Worm (Caenorhabditis elegans): ENCODE measurements around the gene sfxn-1.4.

The sfxn-1.4 gene

ce11 chrII:11724362-11724761 is 43.3 kb upstream of the sfxn-1.4 start (continued):
- TF ChIP-seq hlh-4 (tag; optimal IDR thresholded peaks at IDR 0.05): no peak
- no peak for TF ChIP-seq snpc-4 (tag; optimal IDR thresholded peaks at IDR 0.05)
- no peak for TF ChIP-seq sup-37 (GFP tag; optimal IDR thresholded peaks at IDR 0.05)
- TF ChIP-seq zag-1 (tag; optimal IDR thresholded peaks at IDR 0.05): no peak
- TF ChIP-seq ceh-88 (GFP tag; IDR thresholded peaks at IDR 0.05): no peak
- TF ChIP-seq unc-98 (GFP tag; IDR thresholded peaks at IDR 0.05): no peak
- no peak for TF ChIP-seq isw-1 (GFP tag; IDR thresholded peaks at IDR 0.05)
- no peak for TF ChIP-seq unc-86 (tag; optimal IDR thresholded peaks at IDR 0.05)

- TF ChIP-seq unc-98 (GFP tag; IDR thresholded peaks at IDR 0.05) (no peak), egl-27 (tag; optimal IDR thresholded peaks at IDR 0.05) (no peak), blmp-1 (tag; optimal IDR thresholded peaks at IDR 0.05) (no peak), dsc-1 (tag; optimal IDR thresholded peaks at IDR 0.05) (peak; percentile 40)
These were observed 42.9 kb upstream of the sfxn-1.4 start, which contains the start of gene ldh-1 for ce11 chrII:11723904-11724303. TSS of gene ldh-1 (plus strand) at chrII:11724204.

- no peak for TF ChIP-seq mab-9 (GFP tag; IDR thresholded peaks at IDR 0.05)
- TF ChIP-seq pag-3 (tag; optimal IDR thresholded peaks at IDR 0.05; ENCODE audit: borderline replicate concordance, insufficient read depth): no peak
- TF ChIP-seq fkh-8 (tag; optimal IDR thresholded peaks at IDR 0.05): peak; percentile 90
- TF ChIP-seq Y116A8C.19 (tag; optimal IDR thresholded peaks at IDR 0.05; ENCODE audit: borderline replicate concordance): no peak
- peak; percentile 11 for TF ChIP-seq nhr-71 (tag; optimal IDR thresholded peaks at IDR 0.05)
- TF ChIP-seq nhr-77 (tag; optimal IDR thresholded peaks at IDR 0.05): no peak
- TF ChIP-seq nhr-28 (tag; optimal IDR thresholded peaks at IDR 0.05): no peak
- TF ChIP-seq xbp-1 (tag; optimal IDR thresholded peaks at IDR 0.05): no peak
- TF ChIP-seq pax-3 (tag; optimal IDR thresholded peaks at IDR 0.05): peak; percentile 2
- no peak for TF ChIP-seq C34B4.2 (tag; optimal IDR thresholded peaks at IDR 0.05)
- TF ChIP-seq alr-1 (tag; optimal IDR thresholded peaks at IDR 0.05; ENCODE audit: borderline replicate concordance): no peak
- TF ChIP-seq sox-4 (tag; optimal IDR thresholded peaks at IDR 0.05): peak; percentile 17
- TF ChIP-seq sup-37 (GFP tag; optimal IDR thresholded peaks at IDR 0.05): no peak
- TF ChIP-seq nhr-47 (tag; optimal IDR thresholded peaks at IDR 0.05): no peak
- no peak for TF ChIP-seq ceh-63 (GFP tag; optimal IDR thresholded peaks at IDR 0.05)
- no peak for TF ChIP-seq efl-1 (optimal IDR thresholded peaks at IDR 0.05)
- no peak for TF ChIP-seq efl-1 (GFP tag; optimal IDR thresholded peaks at IDR 0.05 in 1 of 2)
- no peak for TF ChIP-seq grh-1 (GFP tag; IDR thresholded peaks at IDR 0.05)
These were observed 41.1 kb upstream of the sfxn-1.4 start for ce11 chrII:11722164-11722563.

ce11 chrII:11721604-11722003 is 40.6 kb upstream of the sfxn-1.4 start:
- TF ChIP-seq mab-9 (GFP tag; IDR thresholded peaks at IDR 0.05): no peak
- TF ChIP-seq pqm-1 (tag; optimal IDR thresholded peaks at IDR 0.05): no peak
- no peak for TF ChIP-seq efl-1 (optimal IDR thresholded peaks at IDR 0.05)
- no peak for TF ChIP-seq efl-1 (GFP tag; optimal IDR thresholded peaks at IDR 0.05 in 1 of 2)
- TF ChIP-seq ceh-88 (GFP tag; IDR thresholded peaks at IDR 0.05): no peak
- no peak for TF ChIP-seq fkh-8 (tag; optimal IDR thresholded peaks at IDR 0.05)

ce11 chrII:11720819-11721218 is 39.8 kb upstream of the sfxn-1.4 start:
- no peak for TF ChIP-seq tbx-2 (tag; optimal IDR thresholded peaks at IDR 0.05)

ce11 chrII:11720102-11720501 is 39.1 kb upstream of the sfxn-1.4 start, which contains the start of gene F13D12.3:
TSS of gene F13D12.3 (plus strand) at chrII:11720402.
- TF ChIP-seq nhr-85 (tag): no peak

- TF ChIP-seq nhr-71 (tag; optimal IDR thresholded peaks at IDR 0.05) (peak; percentile 30), nhr-76 (tag; optimal IDR thresholded peaks at IDR 0.05) (no peak), blmp-1 (tag; optimal IDR thresholded peaks at IDR 0.05) (peak; percentile 2), lsy-2 (tag; optimal IDR thresholded peaks at IDR 0.05) (peak; percentile 17 to 21), snu-23 (GFP tag; optimal IDR thresholded peaks at IDR 0.05) (peak; percentile 15), elt-2 (tag; optimal IDR thresholded peaks at IDR 0.05) (no peak), snpc-4 (tag; optimal IDR thresholded peaks at IDR 0.05) (no peak)
These were observed 38.5 kb upstream of the sfxn-1.4 start for ce11 chrII:11719533-11719932.

Measured in whole organism, L1 larva.